Fruit fly (Drosophila melanogaster) whole organism, embryonic: ENCODE results near the gene CG3032.
A peak's percentile ranks its signal among the peaks of the same experiment; 100 is the strongest.

Experiments
- CG10431 ChIP-seq: fragments of 200-800 bp; sonication (Bioruptor generic); optimal IDR thresholded peaks from 3 replicates; lab custom pipeline; 2018; ENCODE audit warnings: missing biosample characterization, mild to moderate bottlenecking, missing genetic modification characterization
- CG11456 ChIP-seq: fragments of 200-800 bp; sonication (Bioruptor generic); IDR thresholded peaks from 3 replicates; pipeline ENCODE4 v1.3.6; 2022; ENCODE audit warnings: missing biosample characterization, missing genetic modification characterization
- CG15479 ChIP-seq: fragments of 200-800 bp; sonication (Bioruptor generic); optimal IDR thresholded peaks from 3 replicates; lab custom pipeline; 2019; ENCODE audit warnings: missing biosample characterization, mild to moderate bottlenecking, missing genetic modification characterization, moderate library complexity
- CG1603 ChIP-seq: fragments of 200-800 bp; sonication (Bioruptor generic); optimal IDR thresholded peaks from 2 replicates; lab custom pipeline; 2019; ENCODE audit warnings: missing biosample characterization, mild to moderate bottlenecking, missing genetic modification characterization, moderate library complexity
- CG18619 ChIP-seq: fragments of 200-800 bp; sonication (Bioruptor generic); optimal IDR thresholded peaks from 3 replicates; lab custom pipeline; 2017; ENCODE audit warnings: missing biosample characterization, mild to moderate bottlenecking, missing genetic modification characterization
- CG3838 ChIP-seq: fragments of 200-800 bp; sonication (Bioruptor generic); optimal IDR thresholded peaks from 3 replicates; lab custom pipeline; 2016; ENCODE audit warnings: missing biosample characterization, missing genetic modification characterization
- CG4617 ChIP-seq: fragments of 200-800 bp; sonication (Bioruptor generic); optimal IDR thresholded peaks from 3 replicates; lab custom pipeline; 2016; ENCODE audit warnings: missing biosample characterization, missing genetic modification characterization, borderline replicate concordance
- CG6813 ChIP-seq: fragments of 200-800 bp; sonication (Bioruptor generic); optimal IDR thresholded peaks from 2 replicates; lab custom pipeline; 2017; ENCODE audit warnings: missing biosample characterization, missing genetic modification characterization, mild to moderate bottlenecking, moderate library complexity, missing genetic modification reagents
- CG6854 ChIP-seq: fragments of 200-800 bp; sonication (Bioruptor generic); optimal IDR thresholded peaks from 3 replicates; lab custom pipeline; 2017; ENCODE audit warnings: missing biosample characterization, mild to moderate bottlenecking, missing genetic modification characterization
- CG9932 ChIP-seq: fragments of 200-800 bp; sonication (Bioruptor generic); IDR thresholded peaks from 2 replicates; pipeline ENCODE4 v1.3.6; 2022; ENCODE audit warnings: missing biosample characterization, missing genetic modification characterization
- D19B ChIP-seq: fragments of 200-800 bp; sonication (Bioruptor generic); optimal IDR thresholded peaks from 2 replicates; lab custom pipeline; 2017; ENCODE audit warnings: missing biosample characterization, mild to moderate bottlenecking, missing genetic modification characterization
- Dref ChIP-seq: fragments of 200-800 bp; sonication (Bioruptor generic); IDR thresholded peaks from 2 replicates; pipeline ENCODE4 v1.3.6; 2022; ENCODE audit warnings: missing biosample characterization, missing genetic modification characterization
- Fer1 ChIP-seq: fragments of 200-800 bp; sonication (Bioruptor generic); optimal IDR thresholded peaks from 2 replicates; lab custom pipeline; 2017; ENCODE audit warnings: missing biosample characterization, mild to moderate bottlenecking, missing genetic modification characterization
- Hand ChIP-seq: fragments of 200-800 bp; sonication (Bioruptor generic); optimal IDR thresholded peaks from 2 replicates; lab custom pipeline; 2017; ENCODE audit warnings: mild to moderate bottlenecking, missing biosample characterization, missing genetic modification reagents, missing genetic modification characterization
- Hr3 ChIP-seq: fragments of 200-800 bp; sonication (Bioruptor generic); optimal IDR thresholded peaks from 3 replicates; lab custom pipeline; 2016; ENCODE audit warnings: missing biosample characterization, missing genetic modification characterization
- Mes4 ChIP-seq: fragments of 200-800 bp; sonication (Bioruptor generic); optimal IDR thresholded peaks from 2 replicates; lab custom pipeline; 2016; ENCODE audit warnings: missing biosample characterization, missing genetic modification characterization
- Mrtf ChIP-seq: fragments of 200-800 bp; sonication (Bioruptor generic); IDR thresholded peaks from 3 replicates; pipeline ENCODE4 v1.3.6; 2022; ENCODE audit warnings: missing biosample characterization, missing genetic modification characterization
- Oaz ChIP-seq: fragments of 200-800 bp; sonication (Bioruptor generic); IDR thresholded peaks from 2 replicates; pipeline ENCODE4 v1.3.6; 2022; ENCODE audit warnings: missing biosample characterization, missing genetic modification characterization
- Ravus ChIP-seq: fragments of 200-800 bp; sonication (Bioruptor generic); IDR thresholded peaks from 2 replicates; pipeline ENCODE4 v1.3.6; 2022; ENCODE audit warnings: missing biosample characterization, missing genetic modification characterization
- Six4 ChIP-seq: fragments of 200-800 bp; sonication (Bioruptor generic); optimal IDR thresholded peaks from 2 replicates; lab custom pipeline; 2016; ENCODE audit warnings: missing biosample characterization, missing genetic modification characterization
- Sry-β ChIP-seq: fragments of 200-800 bp; sonication (Bioruptor generic); optimal IDR thresholded peaks from 2 replicates; lab custom pipeline; 2018; ENCODE audit warnings: missing biosample characterization, mild to moderate bottlenecking, missing genetic modification characterization, moderate library complexity
- Trl ChIP-seq, 3 experiments: fragments of >200 bp in 2 of 3; fragments of 200-800 bp in 1 of 3; sonication (Bioruptor generic) in 1 of 3; optimal IDR thresholded peaks; 2 replicates in 1 of 3; 3 replicates in 2 of 3; lab custom pipeline; 2016 to 2017; ENCODE audit warnings: missing biosample characterization in 1 of 3, missing genetic modification characterization in 1 of 3
- Xbp1 ChIP-seq: fragments of 200-800 bp; sonication (Bioruptor generic); optimal IDR thresholded peaks from 3 replicates; lab custom pipeline; 2016; ENCODE audit warnings: missing biosample characterization, mild to moderate bottlenecking, missing genetic modification characterization
- ac ChIP-seq: fragments of 200-800 bp; sonication (Bioruptor generic); optimal IDR thresholded peaks from 3 replicates; lab custom pipeline; 2017; ENCODE audit warnings: missing biosample characterization, mild to moderate bottlenecking, missing genetic modification characterization
- bcd ChIP-seq: fragments of 200-800 bp; sonication (Bioruptor generic); optimal IDR thresholded peaks from 2 replicates; lab custom pipeline; 2017; ENCODE audit warnings: missing biosample characterization, mild to moderate bottlenecking, missing genetic modification characterization
- br ChIP-seq: fragments of >200 bp; optimal IDR thresholded peaks from 2 replicates; lab custom pipeline; 2017
- corto ChIP-seq: fragments of 200-800 bp; sonication (Bioruptor generic); optimal IDR thresholded peaks from 2 replicates; lab custom pipeline; 2016; ENCODE audit warnings: missing biosample characterization, mild to moderate bottlenecking, missing genetic modification characterization, moderate library complexity
- danr ChIP-seq: fragments of 200-800 bp; sonication (Bioruptor generic); IDR thresholded peaks from 2 replicates; pipeline ENCODE4 v1.3.6; 2022; ENCODE audit warnings: missing biosample characterization, missing genetic modification characterization
- dmrt99B ChIP-seq: fragments of 200-800 bp; sonication (Bioruptor generic); optimal IDR thresholded peaks from 2 replicates; lab custom pipeline; 2018; ENCODE audit warnings: missing biosample characterization, mild to moderate bottlenecking, missing genetic modification characterization, moderate library complexity
- fd96Cb ChIP-seq: fragments of 200-800 bp; sonication (Bioruptor generic); optimal IDR thresholded peaks from 2 replicates; lab custom pipeline; 2018; ENCODE audit warnings: missing biosample characterization, mild to moderate bottlenecking, missing genetic modification characterization, moderate library complexity
- gem ChIP-seq: fragments of 200-800 bp; sonication (Bioruptor generic); optimal IDR thresholded peaks from 2 replicates; lab custom pipeline; 2019; ENCODE audit warnings: missing biosample characterization, mild to moderate bottlenecking, missing genetic modification characterization, moderate library complexity
- ham ChIP-seq: fragments of 200-800 bp; sonication (Bioruptor generic); IDR thresholded peaks from 2 replicates; pipeline ENCODE4 v1.3.6; 2022; ENCODE audit warnings: missing biosample characterization, missing genetic modification characterization
- inv ChIP-seq: fragments of 200-800 bp; sonication (Bioruptor generic); IDR thresholded peaks from 2 replicates; pipeline ENCODE4 v1.3.6; 2022; ENCODE audit warnings: missing biosample characterization, missing genetic modification characterization; ENCODE audit not compliant: partially characterized antibody
- kay ChIP-seq: fragments of 200-800 bp; sonication (Bioruptor generic); optimal IDR thresholded peaks from 2 replicates; lab custom pipeline; 2016; ENCODE audit warnings: missing biosample characterization, missing genetic modification characterization
- luna ChIP-seq: fragments of 200-800 bp; sonication (Bioruptor generic); optimal IDR thresholded peaks from 2 replicates; lab custom pipeline; 2016; ENCODE audit warnings: missing biosample characterization, missing genetic modification characterization
- nerfin-1 ChIP-seq: fragments of 200-800 bp; sonication (Bioruptor generic); optimal IDR thresholded peaks from 3 replicates; lab custom pipeline; 2019; ENCODE audit warnings: missing biosample characterization, mild to moderate bottlenecking, missing genetic modification characterization, moderate library complexity
- nmo ChIP-seq: fragments of 200-800 bp; sonication (Bioruptor generic); optimal IDR thresholded peaks from 2 replicates; lab custom pipeline; 2018; ENCODE audit warnings: missing biosample characterization, mild to moderate bottlenecking, missing genetic modification characterization, moderate library complexity
- pzg ChIP-seq: fragments of 200-800 bp; sonication (Bioruptor generic); optimal IDR thresholded peaks from 3 replicates; lab custom pipeline; 2018; ENCODE audit warnings: missing biosample characterization, mild to moderate bottlenecking, missing genetic modification characterization, moderate library complexity
- sens-2 ChIP-seq: fragments of 200-800 bp; sonication (Bioruptor generic); IDR thresholded peaks from 2 replicates; pipeline ENCODE4 v1.3.6; 2022; ENCODE audit warnings: missing biosample characterization, missing genetic modification characterization
- shn ChIP-seq: fragments of 200-800 bp; sonication (Bioruptor generic); optimal IDR thresholded peaks from 3 replicates; lab custom pipeline; 2016; ENCODE audit warnings: missing biosample characterization, missing genetic modification characterization
- sima ChIP-seq: fragments of 200-800 bp; sonication (Bioruptor generic); optimal IDR thresholded peaks from 2 replicates; lab custom pipeline; 2016; ENCODE audit warnings: missing biosample characterization, missing genetic modification characterization
- sqz ChIP-seq: fragments of 200-800 bp; sonication (Bioruptor generic); optimal IDR thresholded peaks from 3 replicates; lab custom pipeline; 2018; ENCODE audit warnings: missing biosample characterization, mild to moderate bottlenecking, missing genetic modification characterization
- ssp ChIP-seq: fragments of 200-800 bp; sonication (Bioruptor generic); IDR thresholded peaks from 2 replicates; pipeline ENCODE4 v1.3.6; 2022; ENCODE audit warnings: missing biosample characterization, missing genetic modification characterization
- tgo ChIP-seq: fragments of 200-800 bp; sonication (Bioruptor generic); IDR thresholded peaks from 3 replicates; pipeline ENCODE4 v1.3.6; 2022; ENCODE audit warnings: missing biosample characterization, missing genetic modification characterization
- trem ChIP-seq: fragments of 200-800 bp; optimal IDR thresholded peaks from 3 replicates; lab custom pipeline; 2019; ENCODE audit warnings: missing biosample characterization, mild to moderate bottlenecking, missing genetic modification characterization, moderate library complexity
- twi ChIP-seq: fragments of 200-800 bp; optimal IDR thresholded peaks from 2 replicates; lab custom pipeline; 2019; ENCODE audit warnings: missing biosample characterization, mild to moderate bottlenecking, missing genetic modification characterization, moderate library complexity
- vfl ChIP-seq: fragments of 200-800 bp; sonication (Bioruptor generic); optimal IDR thresholded peaks from 2 replicates; lab custom pipeline; 2016; ENCODE audit warnings: missing biosample characterization, missing genetic modification characterization
- vvl ChIP-seq: fragments of 200-800 bp; sonication (Bioruptor generic); IDR thresholded peaks from 2 replicates; pipeline ENCODE4 v1.3.6; 2022; ENCODE audit warnings: missing biosample characterization, missing genetic modification characterization

CG3032 gene

DNA sequence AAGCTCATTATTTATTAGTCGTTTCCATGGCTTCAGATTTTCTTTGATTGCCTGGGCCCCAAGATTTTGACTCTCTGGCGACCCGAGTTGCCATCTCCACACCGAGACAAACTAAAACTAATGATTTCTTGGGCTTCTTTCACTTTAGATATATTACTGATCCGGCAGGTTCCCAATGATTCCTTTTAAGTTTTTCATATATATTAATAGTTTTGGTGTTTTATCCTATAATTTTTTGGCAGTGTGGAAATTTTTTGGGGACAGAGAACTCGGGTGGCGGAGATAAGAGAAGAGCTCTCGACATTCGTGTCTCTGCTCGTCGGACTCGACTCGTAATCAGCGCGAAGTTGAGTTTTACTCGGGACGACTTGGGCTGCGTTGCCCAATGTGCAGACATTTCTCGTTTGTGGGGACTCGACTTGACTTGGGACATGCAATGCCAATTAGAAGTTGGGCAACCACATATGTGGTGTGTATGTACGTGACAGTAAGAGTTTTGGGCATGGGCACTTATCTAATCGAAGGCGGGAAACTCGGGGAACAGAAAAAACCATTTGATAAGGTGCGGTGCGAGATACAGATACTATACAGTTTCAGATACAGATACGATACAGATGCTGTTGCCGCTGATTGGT is 12.4 kb downstream of the CG3032 start (continued):
- peak; percentile 56 for TF ChIP-seq dmrt99B
- no peak for TF ChIP-seq Dref (GFP tag; lab: Robert Waterston, UW)
- TF ChIP-seq nerfin-1 (tag; lab: Kevin White, UChicago) = no peak
- TF ChIP-seq inv = no peak

DNA sequence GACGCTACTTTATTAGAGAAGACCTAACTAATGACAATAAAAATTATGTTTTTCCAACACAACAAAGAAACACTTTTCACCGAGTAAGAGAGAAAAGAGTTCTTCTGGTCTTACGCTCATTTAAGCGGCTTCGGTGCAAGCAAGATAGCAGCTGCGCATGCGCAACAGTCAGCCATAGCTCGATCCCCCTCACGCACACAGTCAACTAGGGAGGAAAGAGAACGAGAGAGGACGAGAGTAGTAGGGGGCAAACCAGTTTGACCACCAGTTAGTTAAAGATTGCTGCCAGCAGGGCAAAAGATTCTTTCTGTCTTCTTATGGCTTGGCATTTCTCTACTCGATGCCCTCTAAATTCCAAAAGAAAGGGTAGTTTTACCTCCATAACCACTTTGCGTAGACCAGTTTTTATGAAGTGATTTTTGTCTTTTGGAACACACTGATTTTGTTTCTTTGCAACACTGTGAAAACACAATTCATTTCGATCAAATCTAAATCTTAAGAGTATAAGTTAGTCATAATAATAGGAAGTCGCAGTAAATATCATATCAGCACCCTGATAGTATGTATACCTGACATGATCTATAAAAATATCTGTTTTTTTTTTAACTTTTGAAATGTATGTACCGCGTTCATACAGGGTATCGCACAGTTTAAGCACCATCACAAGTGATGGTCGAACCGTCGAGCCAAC is 13.1 kb downstream of the CG3032 start:
- TF ChIP-seq CG18619 = no peak
- TF ChIP-seq nmo (GFP tag; lab: Kevin White, UChicago) = peak; percentile 47
- TF ChIP-seq kay = no peak
- peak; percentile 42 for TF ChIP-seq Hr3 (GFP tag; lab: Kevin White, UChicago)
- TF ChIP-seq bcd (GFP tag; lab: Kevin White, UChicago) = peak; percentile 17
- no peak for TF ChIP-seq Mes4 (GFP tag; lab: Kevin White, UChicago)
- peak; percentile 37 for TF ChIP-seq shn
- TF ChIP-seq luna (GFP tag; lab: Kevin White, UChicago) = no peak
- TF ChIP-seq Fer1 (GFP tag; lab: Kevin White, UChicago) = no peak
- TF ChIP-seq vvl (GFP tag; lab: Robert Waterston, UW) = no peak
- TF ChIP-seq corto (GFP tag; lab: Kevin White, UChicago) = no peak
- TF ChIP-seq twi (tag; lab: Kevin White, UChicago) = no peak
- TF ChIP-seq CG6813 (GFP tag; lab: Kevin White, UChicago) = no peak
- TF ChIP-seq Xbp1 = no peak
- TF ChIP-seq sima (GFP tag; lab: Kevin White, UChicago) = no peak
- no peak for TF ChIP-seq Sry-β (GFP tag; lab: Kevin White, UChicago)
- TF ChIP-seq gem (tag; lab: Kevin White, UChicago) = no peak
- TF ChIP-seq sqz (GFP tag; lab: Kevin White, UChicago) = no peak
- TF ChIP-seq Ravus = no peak
- TF ChIP-seq Mrtf (GFP tag; lab: Robert Waterston, UW) = no peak
- TF ChIP-seq CG15479 = peak; percentile 89
- no peak for TF ChIP-seq tgo (GFP tag; lab: Robert Waterston, UW)
- TF ChIP-seq danr (GFP tag; lab: Robert Waterston, UW) = no peak
- no peak; the same call in 1 of the 2 replicates for TF ChIP-seq CG9932
- no peak for TF ChIP-seq trem
- TF ChIP-seq pzg (GFP tag; lab: Kevin White, UChicago) = no peak
- no peak for TF ChIP-seq ham (GFP tag; lab: Robert Waterston, UW)
- no peak for TF ChIP-seq CG3838 (GFP tag; lab: Kevin White, UChicago)
- peak; percentile 31 to 43 for TF ChIP-seq Trl (optimal IDR thresholded peaks at IDR 0.05; lab: Kevin White, UChicago)
- TF ChIP-seq Trl (GFP tag; optimal IDR thresholded peaks at IDR 0.05; lab: Kevin White, UChicago) = no peak
- no peak for TF ChIP-seq ac
- no peak for TF ChIP-seq CG10431
- peak; percentile 8 for TF ChIP-seq CG1603
- no peak for TF ChIP-seq Hand (GFP tag; lab: Kevin White, UChicago)
- no peak for TF ChIP-seq CG4617
- TF ChIP-seq ssp (GFP tag; lab: Robert Waterston, UW) = no peak
- no peak for TF ChIP-seq CG6854 (GFP tag; lab: Kevin White, UChicago)
- TF ChIP-seq vfl (GFP tag; lab: Kevin White, UChicago) = no peak
- no peak for TF ChIP-seq sens-2 (GFP tag; lab: Robert Waterston, UW)
- TF ChIP-seq Oaz (GFP tag; lab: Robert Waterston, UW) = no peak
- TF ChIP-seq fd96Cb (tag; lab: Kevin White, UChicago) = no peak
- TF ChIP-seq D19B = peak; percentile 91
- no peak for TF ChIP-seq CG11456
- no peak for TF ChIP-seq br (lab: Kevin White, UChicago)
- TF ChIP-seq Six4 (GFP tag; lab: Kevin White, UChicago) = peak; percentile 16
